Fruit fly (Drosophila melanogaster) whole organism, embryonic: ENCODE measurements around the gene ppk15.
A peak's percentile ranks its signal among the peaks of the same experiment; 100 is the strongest.

Experiments
- CG16815 ChIP-seq: fragments of 200-800 bp; sonication (Bioruptor generic); optimal IDR thresholded peaks from 3 replicates; lab custom pipeline; 2017; ENCODE audit warnings: missing biosample characterization, mild to moderate bottlenecking, missing genetic modification characterization
- CG2712 ChIP-seq: fragments of 200-800 bp; optimal IDR thresholded peaks from 3 replicates; lab custom pipeline; 2019; ENCODE audit warnings: missing biosample characterization, mild to moderate bottlenecking, missing genetic modification characterization, moderate library complexity
- CG30403 ChIP-seq: fragments of 200-800 bp; sonication (Bioruptor generic); optimal IDR thresholded peaks from 3 replicates; lab custom pipeline; 2016; ENCODE audit warnings: missing biosample characterization, missing genetic modification characterization
- CG8944 ChIP-seq: fragments of 200-800 bp; sonication (Bioruptor generic); optimal IDR thresholded peaks from 3 replicates; lab custom pipeline; 2016; ENCODE audit warnings: missing biosample characterization, missing genetic modification characterization
- CG9437 ChIP-seq: fragments of 200-800 bp; sonication (Bioruptor generic); optimal IDR thresholded peaks from 2 replicates; lab custom pipeline; 2018; ENCODE audit warnings: missing biosample characterization, mild to moderate bottlenecking, missing genetic modification characterization
- CG9797 ChIP-seq: fragments of 200-800 bp; sonication (Bioruptor generic); optimal IDR thresholded peaks from 3 replicates; lab custom pipeline; 2018; ENCODE audit warnings: missing biosample characterization, mild to moderate bottlenecking, missing genetic modification characterization
- D19A ChIP-seq: fragments of 200-800 bp; optimal IDR thresholded peaks from 3 replicates; lab custom pipeline; 2019; ENCODE audit warnings: missing biosample characterization, mild to moderate bottlenecking, missing genetic modification characterization, moderate library complexity
- Dad ChIP-seq: fragments of 200-800 bp; sonication (Bioruptor generic); optimal IDR thresholded peaks from 3 replicates; lab custom pipeline; 2016; ENCODE audit warnings: missing biosample characterization, missing genetic modification characterization
- GATAe ChIP-seq: fragments of 200-800 bp; sonication (Bioruptor generic); conservative IDR thresholded peaks from 2 replicates; pipeline ENCODE4 v1.3.6; 2022; ENCODE audit warnings: missing biosample characterization, missing genetic modification characterization
- Xrp1 ChIP-seq: fragments of 200-800 bp; sonication (Bioruptor generic); IDR thresholded peaks from 2 replicates; pipeline ENCODE4 v1.3.6; 2022; ENCODE audit warnings: missing biosample characterization, missing genetic modification characterization
- chm ChIP-seq: fragments of 200-800 bp; sonication (Bioruptor generic); IDR thresholded peaks from 2 replicates; pipeline ENCODE4 v1.3.6; 2022; ENCODE audit warnings: missing biosample characterization, missing genetic modification characterization
- hb ChIP-seq: fragments of 200-800 bp; sonication (Bioruptor generic); IDR thresholded peaks from 3 replicates; pipeline ENCODE4 v1.3.6; 2022; ENCODE audit warnings: missing biosample characterization, missing genetic modification characterization; ENCODE audit not compliant: partially characterized antibody
- onecut ChIP-seq: fragments of 200-800 bp; sonication (Bioruptor generic); IDR thresholded peaks from 2 replicates; pipeline ENCODE4 v1.3.6; 2022; ENCODE audit warnings: missing biosample characterization, missing genetic modification characterization

DNA sequence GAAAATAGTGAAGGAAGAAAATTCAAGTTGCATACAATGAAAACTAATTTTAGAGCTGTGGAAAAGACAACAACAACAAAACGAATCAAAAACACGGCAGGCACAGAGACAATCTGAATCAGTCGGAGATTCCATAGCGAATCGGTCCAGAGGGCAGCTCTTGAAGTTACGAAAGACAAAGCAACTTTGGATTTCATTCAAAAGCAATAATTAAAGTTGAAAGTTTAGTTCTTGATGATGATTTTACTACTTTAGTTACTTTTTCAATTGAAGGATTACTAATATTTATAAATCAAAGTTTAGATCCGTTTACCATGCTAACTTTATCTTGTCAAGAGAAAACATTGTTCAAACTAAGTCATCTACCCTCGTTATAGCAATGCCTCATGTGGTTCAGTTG lies 39.9 kb upstream of the ppk15 start:
- TF ChIP-seq Dad (GFP tag; lab: Kevin White, UChicago): no peak
- TF ChIP-seq CG9437: no peak
- no peak for TF ChIP-seq GATAe (GFP tag; lab: Robert Waterston, UW)
- TF ChIP-seq Xrp1: 0 out of 2 replicates have a peak, but pooled peaks have one; percentile 11
- peak; percentile 11 for TF ChIP-seq CG30403 (GFP tag; lab: Kevin White, UChicago)
- TF ChIP-seq chm (GFP tag; lab: Robert Waterston, UW): no peak
- no peak for TF ChIP-seq CG9797 (GFP tag; lab: Kevin White, UChicago)
- no peak for TF ChIP-seq D19A (tag; lab: Kevin White, UChicago)
- TF ChIP-seq CG2712 (tag; lab: Kevin White, UChicago): peak; percentile 2
- TF ChIP-seq hb: no peak
- TF ChIP-seq CG8944 (GFP tag; lab: Kevin White, UChicago): no peak
- TF ChIP-seq CG16815: no peak
- no peak for TF ChIP-seq onecut
